Fruit fly (Drosophila melanogaster) whole organism, embryonic: ENCODE measurements around the gene spdo.

Experiments
- Bgb ChIP-seq: fragments of 200-800 bp; sonication (Bioruptor generic); IDR thresholded peaks from 2 replicates; pipeline ENCODE4 v1.3.6; 2022; ENCODE audit warnings: missing biosample characterization, missing genetic modification characterization; ENCODE audit not compliant: partially characterized antibody
- CG10543 ChIP-seq: fragments of 200-800 bp; sonication (Bioruptor generic); optimal IDR thresholded peaks from 3 replicates; lab custom pipeline; 2017; ENCODE audit warnings: missing biosample characterization, mild to moderate bottlenecking, missing genetic modification characterization, moderate library complexity
- CG11085 ChIP-seq: fragments of 200-800 bp; sonication (Bioruptor generic); IDR thresholded peaks from 2 replicates; pipeline ENCODE4 v1.3.6; 2022; ENCODE audit warnings: missing biosample characterization, missing genetic modification characterization
- CG11696 ChIP-seq: fragments of 200-800 bp; sonication (Bioruptor generic); IDR thresholded peaks from 2 replicates; pipeline ENCODE4 v1.3.6; 2022; ENCODE audit warnings: missing biosample characterization, missing genetic modification characterization
- CG12104 ChIP-seq: fragments of 200-800 bp; sonication (Bioruptor generic); optimal IDR thresholded peaks from 3 replicates; lab custom pipeline; 2016; ENCODE audit warnings: missing biosample characterization, missing genetic modification characterization
- CG15696 ChIP-seq: fragments of 200-800 bp; sonication (Bioruptor generic); optimal IDR thresholded peaks from 2 replicates; lab custom pipeline; 2019; ENCODE audit warnings: missing biosample characterization, mild to moderate bottlenecking, missing genetic modification characterization, moderate library complexity
- CG16863 ChIP-seq: fragments of 200-800 bp; sonication (Bioruptor generic); optimal IDR thresholded peaks from 3 replicates; lab custom pipeline; 2016; ENCODE audit warnings: missing biosample characterization, missing genetic modification characterization
- CG2129 ChIP-seq: fragments of 200-800 bp; sonication (Bioruptor generic); IDR thresholded peaks from 2 replicates; pipeline ENCODE4 v1.3.6; 2022; ENCODE audit warnings: missing biosample characterization, missing genetic modification characterization; ENCODE audit not compliant: partially characterized antibody
- CG2678 ChIP-seq: fragments of 200-800 bp; sonication (Bioruptor generic); optimal IDR thresholded peaks from 3 replicates; lab custom pipeline; 2019; ENCODE audit warnings: missing biosample characterization, mild to moderate bottlenecking, missing genetic modification characterization, moderate library complexity
- CG4328 ChIP-seq: fragments of 200-800 bp; sonication (Bioruptor generic); optimal IDR thresholded peaks from 3 replicates; lab custom pipeline; 2017; ENCODE audit warnings: missing biosample characterization, missing genetic modification reagents, missing genetic modification characterization
- CG4404 ChIP-seq: fragments of 200-800 bp; sonication (Bioruptor generic); IDR thresholded peaks from 2 replicates; pipeline ENCODE4 v1.3.6; 2022; ENCODE audit warnings: missing biosample characterization, missing genetic modification characterization
- CG5180 ChIP-seq: fragments of 200-800 bp; sonication (Bioruptor generic); optimal IDR thresholded peaks from 3 replicates; lab custom pipeline; 2017; ENCODE audit warnings: missing biosample characterization, missing genetic modification characterization, mild to moderate bottlenecking, moderate library complexity, missing genetic modification reagents
- CG6272 ChIP-seq: fragments of 200-800 bp; sonication (Bioruptor generic); IDR thresholded peaks from 2 replicates; pipeline ENCODE4 v1.3.6; 2022; ENCODE audit warnings: missing biosample characterization, missing genetic modification characterization
- CG6854 ChIP-seq: fragments of 200-800 bp; sonication (Bioruptor generic); optimal IDR thresholded peaks from 3 replicates; lab custom pipeline; 2017; ENCODE audit warnings: missing biosample characterization, mild to moderate bottlenecking, missing genetic modification characterization
- CG8089 ChIP-seq: fragments of 200-800 bp; sonication (Bioruptor generic); optimal IDR thresholded peaks from 3 replicates; lab custom pipeline; 2016; ENCODE audit warnings: missing biosample characterization, missing genetic modification characterization
- CrebB ChIP-seq: fragments of 200-800 bp; sonication (Bioruptor generic); optimal IDR thresholded peaks from 3 replicates; lab custom pipeline; 2018; ENCODE audit warnings: missing biosample characterization, mild to moderate bottlenecking, missing genetic modification characterization
- Dad ChIP-seq: fragments of 200-800 bp; sonication (Bioruptor generic); optimal IDR thresholded peaks from 3 replicates; lab custom pipeline; 2016; ENCODE audit warnings: missing biosample characterization, missing genetic modification characterization
- Dek ChIP-seq: fragments of 200-800 bp; sonication (Bioruptor generic); optimal IDR thresholded peaks from 3 replicates; lab custom pipeline; 2019; ENCODE audit warnings: missing biosample characterization, mild to moderate bottlenecking, missing genetic modification characterization, moderate library complexity
- Doc2 ChIP-seq: fragments of 200-800 bp; sonication (Bioruptor generic); IDR thresholded peaks from 2 replicates; pipeline ENCODE4 v1.3.6; 2022; ENCODE audit warnings: missing biosample characterization, missing genetic modification characterization
- E2f2 ChIP-seq: fragments of 200-800 bp; sonication (Bioruptor generic); IDR thresholded peaks from 2 replicates; pipeline ENCODE4 v1.3.6; 2022; ENCODE audit warnings: missing biosample characterization, missing genetic modification characterization
- HLHmδ ChIP-seq: fragments of 200-800 bp; sonication (Bioruptor generic); optimal IDR thresholded peaks from 2 replicates; lab custom pipeline; 2018; ENCODE audit warnings: missing biosample characterization, mild to moderate bottlenecking, missing genetic modification characterization, moderate library complexity
- Hand ChIP-seq: fragments of 200-800 bp; sonication (Bioruptor generic); optimal IDR thresholded peaks from 2 replicates; lab custom pipeline; 2017; ENCODE audit warnings: mild to moderate bottlenecking, missing biosample characterization, missing genetic modification reagents, missing genetic modification characterization
- Hsf ChIP-seq: fragments of 200-800 bp; sonication (Bioruptor generic); optimal IDR thresholded peaks from 3 replicates; lab custom pipeline; 2016; ENCODE audit warnings: missing biosample characterization, missing genetic modification characterization
- Lhr ChIP-seq: fragments of 200-800 bp; sonication (Bioruptor generic); optimal IDR thresholded peaks from 3 replicates; lab custom pipeline; 2017; ENCODE audit warnings: mild to moderate bottlenecking, missing biosample characterization, missing genetic modification reagents, missing genetic modification characterization
- MTF-1 ChIP-seq: fragments of 200-800 bp; sonication (Bioruptor generic); optimal IDR thresholded peaks from 2 replicates; lab custom pipeline; 2018; ENCODE audit warnings: missing biosample characterization, mild to moderate bottlenecking, missing genetic modification characterization, borderline replicate concordance
- Mad ChIP-seq: fragments of 200-800 bp; sonication (Bioruptor generic); optimal IDR thresholded peaks from 2 replicates; lab custom pipeline; 2016; ENCODE audit warnings: missing biosample characterization, missing genetic modification characterization
- Med ChIP-seq: fragments of 200-800 bp; sonication (Bioruptor generic); peaks from one replicate; lab custom pipeline; 2016; ENCODE audit warnings: missing biosample characterization, missing genetic modification characterization, mild to moderate bottlenecking, inconsistent platforms, moderate library complexity
- NFAT ChIP-seq: fragments of 200-800 bp; sonication (Bioruptor generic); IDR thresholded peaks from 2 replicates; pipeline ENCODE4 v1.3.6; 2022; ENCODE audit warnings: missing biosample characterization, missing genetic modification characterization
- Opbp ChIP-seq: fragments of 200-800 bp; sonication (Bioruptor generic); IDR thresholded peaks from 3 replicates; pipeline ENCODE4 v1.3.6; 2022; ENCODE audit warnings: missing biosample characterization, missing genetic modification characterization; ENCODE audit not compliant: partially characterized antibody
- Pdp1 ChIP-seq, 2 experiments: fragments of 200-800 bp; sonication (Bioruptor generic); optimal IDR thresholded peaks; 3 replicates each; lab custom pipeline; 2016; ENCODE audit warnings: missing biosample characterization in 2 of 2, missing genetic modification characterization in 2 of 2, mild to moderate bottlenecking in 1 of 2, moderate library complexity in 1 of 2
- Rfx ChIP-seq: fragments of 200-800 bp; sonication (Bioruptor generic); IDR thresholded peaks from 2 replicates; pipeline ENCODE4 v1.3.6; 2022; ENCODE audit warnings: missing biosample characterization, missing genetic modification characterization
- Rx ChIP-seq: fragments of 200-800 bp; sonication (Bioruptor generic); IDR thresholded peaks from 2 replicates; pipeline ENCODE4 v1.3.6; 2022; ENCODE audit warnings: missing biosample characterization, missing genetic modification characterization
- Sin3A ChIP-seq: fragments of >200 bp; optimal IDR thresholded peaks from 2 replicates; lab custom pipeline; 2018
- Six4 ChIP-seq: fragments of 200-800 bp; sonication (Bioruptor generic); optimal IDR thresholded peaks from 2 replicates; lab custom pipeline; 2016; ENCODE audit warnings: missing biosample characterization, missing genetic modification characterization
- Sry-δ ChIP-seq: fragments of 200-800 bp; sonication (Bioruptor generic); optimal IDR thresholded peaks from 2 replicates; lab custom pipeline; 2016; ENCODE audit warnings: missing biosample characterization, missing genetic modification characterization
- cato ChIP-seq: fragments of 200-800 bp; sonication (Bioruptor generic); optimal IDR thresholded peaks from 2 replicates; lab custom pipeline; 2016; ENCODE audit warnings: missing biosample characterization, missing genetic modification characterization, borderline replicate concordance
- en ChIP-seq: fragments of 200-800 bp; sonication (Bioruptor generic); optimal IDR thresholded peaks from 2 replicates; lab custom pipeline; 2016; ENCODE audit warnings: missing biosample characterization, missing genetic modification characterization
- fd3F ChIP-seq: fragments of 200-800 bp; sonication (Bioruptor generic); optimal IDR thresholded peaks from 2 replicates; lab custom pipeline; 2018; ENCODE audit warnings: missing biosample characterization, mild to moderate bottlenecking, missing genetic modification characterization, moderate library complexity
- ind ChIP-seq: fragments of 200-800 bp; sonication (Bioruptor generic); optimal IDR thresholded peaks from 3 replicates; lab custom pipeline; 2016; ENCODE audit warnings: missing biosample characterization, missing genetic modification characterization
- insv ChIP-seq, 2 experiments: fragments of 200-800 bp; sonication (Bioruptor generic); optimal IDR thresholded peaks; 3 replicates each; lab custom pipeline; 2016 to 2018; ENCODE audit warnings: missing biosample characterization in 2 of 2, missing genetic modification characterization in 2 of 2
- kni ChIP-seq: fragments of 200-800 bp; sonication (Bioruptor generic); optimal IDR thresholded peaks from 3 replicates; lab custom pipeline; 2017; ENCODE audit warnings: mild to moderate bottlenecking, missing biosample characterization, missing genetic modification reagents, missing genetic modification characterization
- otp ChIP-seq: fragments of 200-800 bp; sonication (Bioruptor generic); IDR thresholded peaks from 3 replicates; pipeline ENCODE4, ENCODE4 v1.3.6; 2022; ENCODE audit warnings: missing biosample characterization, missing genetic modification characterization
- pho ChIP-seq: fragments of 200-800 bp; sonication (Bioruptor generic); optimal IDR thresholded peaks from 2 replicates; lab custom pipeline; 2016; ENCODE audit warnings: missing biosample characterization, missing genetic modification characterization
- prd ChIP-seq, 3 experiments: fragments of >200 bp in 2 of 3; fragments of 200-800 bp in 1 of 3; sonication (Bioruptor generic) in 1 of 3; optimal IDR thresholded peaks in 2 of 3; IDR thresholded peaks in 1 of 3; 2 replicates in 2 of 3; 3 replicates in 1 of 3; pipeline versions ENCODE4 v1.3.6 to Lab custom; 2017 to 2022; ENCODE audit warnings: missing biosample characterization in 1 of 3, missing genetic modification characterization in 1 of 3
- row ChIP-seq: fragments of 200-800 bp; sonication (Bioruptor generic); IDR thresholded peaks from 3 replicates; pipeline ENCODE4 v1.3.6; 2022; ENCODE audit warnings: missing biosample characterization, missing genetic modification characterization
- seq ChIP-seq: fragments of 200-800 bp; sonication (Bioruptor generic); IDR thresholded peaks from 2 replicates; pipeline ENCODE4 v1.3.6; 2022; ENCODE audit warnings: missing biosample characterization, missing genetic modification characterization
- sna ChIP-seq: fragments of 200-800 bp; sonication (Bioruptor generic); IDR thresholded peaks from 2 replicates; pipeline ENCODE4 v1.3.6; 2022; ENCODE audit warnings: missing biosample characterization, missing genetic modification characterization; ENCODE audit not compliant: partially characterized antibody
- tna ChIP-seq: fragments of 200-800 bp; sonication (Bioruptor generic); IDR thresholded peaks from 2 replicates; pipeline ENCODE4 v1.3.6; 2022; ENCODE audit warnings: missing biosample characterization, missing genetic modification characterization; ENCODE audit not compliant: partially characterized antibody
- wdn ChIP-seq: fragments of 200-800 bp; sonication (Bioruptor generic); IDR thresholded peaks from 2 replicates; pipeline ENCODE4 v1.3.6; 2022; ENCODE audit warnings: missing biosample characterization, missing genetic modification characterization

spdo gene

dm6 chr3R:30459066-30459935 lies 17.2 kb upstream of the spdo start, which contains the start of the genes CG2224 and CDase (continued):
- TF ChIP-seq CG8089 (no peak), Rx (GFP tag; lab: Robert Waterston, UW) (no peak), wdn (no peak), row (GFP tag; lab: Robert Waterston, UW) (no peak), HLHmδ (GFP tag; lab: Kevin White, UChicago) (no peak), Dad (no peak), CrebB (tag; lab: Kevin White, UChicago) (peak; percentile 3), sna (peak; percentile 95), CG5180 (GFP tag; lab: Kevin White, UChicago) (no peak), CG12104 (GFP tag; lab: Kevin White, UChicago) (no peak), Hand (GFP tag; lab: Kevin White, UChicago) (no peak), seq (no peak), kni (GFP tag; lab: Kevin White, UChicago) (no peak), fd3F (GFP tag; lab: Kevin White, UChicago) (no peak), CG11085 (GFP tag; lab: Robert Waterston, UW) (no peak), CG4404 (GFP tag; lab: Robert Waterston, UW) (no peak), en (GFP tag; lab: Kevin White, UChicago) (no peak), CG2129 (GFP tag; lab: Robert Waterston, UW) (peak; percentile 63; the same call in 1 of the 2 replicates), MTF-1 (no peak), Lhr (GFP tag; lab: Kevin White, UChicago) (no peak), Sry-δ (GFP tag; lab: Kevin White, UChicago) (peak; percentile 68), CG2678 (tag; lab: Kevin White, UChicago) (no peak), CG6854 (no peak), tna (peak; percentile 91), Rfx (no peak), Hsf (GFP tag; lab: Kevin White, UChicago) (no peak), CG15696 (tag; lab: Kevin White, UChicago) (no peak), Pdp1 (GFP tag; optimal IDR thresholded peaks at IDR 0.05; lab: Kevin White, UChicago) (peak in 1 of 2 experiments; percentile 48), Bgb (GFP tag; lab: Robert Waterston, UW) (peak; percentile 93), insv (GFP tag; optimal IDR thresholded peaks at IDR 0.05; lab: Kevin White, UChicago) (no peak), Sin3A (lab: Kevin White, UChicago) (no peak), ind (GFP tag; lab: Kevin White, UChicago) (no peak), Doc2 (GFP tag; lab: Robert Waterston, UW) (no peak), pho (no peak), cato (GFP tag; lab: Kevin White, UChicago) (no peak), Opbp (GFP tag; lab: Robert Waterston, UW) (peak; percentile 90; the same call in 2 of the 3 replicates), Mad (GFP tag; lab: Kevin White, UChicago) (no peak), NFAT (no peak), Dek (tag; lab: Kevin White, UChicago) (no peak), CG4328 (GFP tag; lab: Kevin White, UChicago) (no peak), CG6272 (GFP tag; lab: Robert Waterston, UW) (no peak), Six4 (no peak), CG16863 (GFP tag; lab: Kevin White, UChicago) (no peak), Med (GFP tag; lab: Kevin White, UChicago) (peak; percentile 73), CG10543 (no peak), otp (no peak), prd (optimal IDR thresholded peaks at IDR 0.05; lab: Kevin White, UChicago) (no peak), prd (GFP tag; IDR thresholded peaks at IDR 0.05; lab: Robert Waterston, UW) (no peak), CG11696 (GFP tag; lab: Robert Waterston, UW) (no peak), E2f2 (GFP tag; lab: Robert Waterston, UW) (peak; percentile 84)
